Worm (Caenorhabditis elegans) whole organism, early embryonic: ENCODE data around the gene cec-3.

ENCODE experiments used
- F13C5.2 ChIP-seq: sonication (generic microtip); optimal IDR thresholded peaks from 2 replicates; lab custom pipeline; 2017; ENCODE audit warnings: mild to moderate bottlenecking, missing genetic modification characterization, inconsistent platforms, missing compliant biosample characterization
- ama-1 ChIP-seq: fragments of 150-350 bp; optimal IDR thresholded peaks from 2 replicates; lab custom pipeline; 2014
- ceh-13 ChIP-seq: fragments of 200-800 bp; sonication (Bioruptor generic); optimal IDR thresholded peaks from 2 replicates; lab custom pipeline; 2018; ENCODE audit warnings: mild to moderate bottlenecking, missing genetic modification characterization, missing compliant biosample characterization
- ets-7 ChIP-seq: sonication (generic microtip); optimal IDR thresholded peaks from 2 replicates; lab custom pipeline; 2016; ENCODE audit warnings: missing genotype, missing genetic modification characterization, missing compliant biosample characterization
- flt-1 ChIP-seq: fragments of 200-800 bp; sonication (Bioruptor generic); IDR thresholded peaks from 2 replicates; pipeline ENCODE4 v1.3.6; 2022; ENCODE audit warnings: missing genetic modification characterization, missing compliant biosample characterization
- hmbx-1 ChIP-seq: sonication (generic microtip); optimal IDR thresholded peaks from 2 replicates; lab custom pipeline; 2016; ENCODE audit warnings: mild to moderate bottlenecking, missing genetic modification characterization, missing compliant biosample characterization
- hnd-1 ChIP-seq: sonication (generic microtip); optimal IDR thresholded peaks from 2 replicates; lab custom pipeline; 2016; ENCODE audit warnings: missing genetic modification characterization, missing compliant biosample characterization
- pes-1 ChIP-seq: fragments of 200-800 bp; sonication (Bioruptor generic); IDR thresholded peaks from 2 replicates; pipeline ENCODE4 v1.3.6; 2022; ENCODE audit warnings: missing genetic modification reagents, missing genetic modification characterization, missing compliant biosample characterization
- scrt-1 ChIP-seq: fragments of 200-800 bp; sonication (Bioruptor generic); IDR thresholded peaks from 2 replicates; pipeline ENCODE4 v1.3.6; 2022; ENCODE audit warnings: missing genetic modification characterization, missing compliant biosample characterization
- sea-1 ChIP-seq: fragments of 200-800 bp; sonication (Bioruptor generic); conservative IDR thresholded peaks from 2 replicates; pipeline ENCODE4 v1.3.6; 2022; ENCODE audit warnings: missing genetic modification characterization, missing compliant biosample characterization
- tbx-11 ChIP-seq: fragments of 200-800 bp; sonication (Bioruptor generic); IDR thresholded peaks from 2 replicates; pipeline ENCODE4 v1.3.6; 2022; ENCODE audit warnings: missing genetic modification characterization, missing compliant biosample characterization
- tbx-37 ChIP-seq: fragments of 200-800 bp; sonication (Bioruptor generic); conservative IDR thresholded peaks from 2 replicates; pipeline ENCODE4 v1.3.6; 2022; ENCODE audit warnings: missing genetic modification reagents, missing genetic modification characterization, missing compliant biosample characterization

ce11 chrII:7813237-7813636 is 44.2 kb downstream of the cec-3 start:
- TF ChIP-seq hnd-1 (tag; lab: Kevin White, UChicago) (no peak), hmbx-1 (no peak), sea-1 (GFP tag; lab: Robert Waterston, UW) (0 out of 2 replicates have a peak, but pooled peaks have one; percentile 40), ets-7 (tag; lab: Kevin White, UChicago) (no peak), flt-1 (GFP tag; lab: Robert Waterston, UW) (no peak), pes-1 (GFP tag; lab: Robert Waterston, UW) (no peak), ceh-13 (GFP tag; lab: Kevin White, UChicago) (no peak), tbx-37 (GFP tag; lab: Robert Waterston, UW) (no peak), F13C5.2 (tag; lab: Kevin White, UChicago) (no peak), tbx-11 (no peak), scrt-1 (no peak), ama-1 (lab: Kevin White, UChicago) (no peak)
